Worm (Caenorhabditis elegans) whole organism, young adult: ENCODE measurements around the gene snpc-1.1.

Source experiments
- B0019.2 ChIP-seq: fragments of 200-800 bp; sonication (Bioruptor generic); conservative IDR thresholded peaks from 2 replicates; pipeline ENCODE4 v1.3.6; 2022; ENCODE audit warnings: missing genetic modification reagents, missing genetic modification characterization, missing compliant biosample characterization
- B0336.3 ChIP-seq: fragments of 200-800 bp; sonication (Bioruptor generic); IDR thresholded peaks from 2 replicates; pipeline ENCODE4 v1.3.6; 2022; ENCODE audit warnings: missing genetic modification characterization, missing compliant biosample characterization
- D2030.7 ChIP-seq: fragments of 200-800 bp; sonication (Bioruptor generic); IDR thresholded peaks from 2 replicates; pipeline ENCODE4 v1.3.6; 2022; ENCODE audit warnings: missing genetic modification reagents, missing genetic modification characterization, missing compliant biosample characterization
- F10E7.11 ChIP-seq: sonication (generic microtip); optimal IDR thresholded peaks from 2 replicates; lab custom pipeline; 2017; ENCODE audit warnings: mild to moderate bottlenecking, missing genetic modification characterization, moderate library complexity, missing compliant biosample characterization
- F23B12.7 ChIP-seq: sonication (generic microtip); optimal IDR thresholded peaks from 2 replicates; lab custom pipeline; 2017; ENCODE audit warnings: missing genetic modification characterization, mild to moderate bottlenecking, missing compliant biosample characterization, antibody characterized with exemption, moderate library complexity; ENCODE audit not compliant: insufficient read depth
- F49E8.2 ChIP-seq: sonication (generic microtip); optimal IDR thresholded peaks from 3 replicates; lab custom pipeline; 2017; ENCODE audit warnings: missing genetic modification characterization, mild to moderate bottlenecking, missing compliant biosample characterization, antibody characterized with exemption, moderate library complexity; ENCODE audit not compliant: insufficient read depth
- F55B11.4 ChIP-seq: sonication (generic microtip); optimal IDR thresholded peaks from 2 replicates; lab custom pipeline; 2016; ENCODE audit warnings: missing compliant biosample characterization, missing genetic modification characterization, borderline replicate concordance; ENCODE audit not compliant: insufficient read depth
- Y56A3A.18 ChIP-seq: fragments of 200-800 bp; sonication (Bioruptor generic); IDR thresholded peaks from 2 replicates; pipeline ENCODE4 v1.3.6; 2022; ENCODE audit warnings: missing genetic modification reagents, missing genetic modification characterization, missing compliant biosample characterization
- ZK185.1 ChIP-seq: sonication (generic microtip); optimal IDR thresholded peaks from 2 replicates; lab custom pipeline; 2016; ENCODE audit warnings: mild to moderate bottlenecking, missing genetic modification characterization, missing compliant biosample characterization; ENCODE audit not compliant: poor library complexity, severe bottlenecking
- akir-1 ChIP-seq: fragments of 200-800 bp; sonication (Bioruptor generic); optimal IDR thresholded peaks from 2 replicates; lab custom pipeline; 2018; ENCODE audit warnings: mild to moderate bottlenecking, missing genetic modification characterization, moderate library complexity, missing compliant biosample characterization
- aptf-3 ChIP-seq: fragments of 200-800 bp; sonication (Bioruptor generic); IDR thresholded peaks from 2 replicates; pipeline ENCODE4 v1.3.6; 2022; ENCODE audit warnings: missing genetic modification characterization, missing compliant biosample characterization
- atf-7 ChIP-seq: sonication (generic microtip); optimal IDR thresholded peaks from 2 replicates; lab custom pipeline; 2017; ENCODE audit warnings: mild to moderate bottlenecking, missing genetic modification characterization, missing compliant biosample characterization
- attf-5 ChIP-seq: fragments of 200-800 bp; sonication (Bioruptor generic); optimal IDR thresholded peaks from 2 replicates; lab custom pipeline; 2018; ENCODE audit warnings: mild to moderate bottlenecking, missing genetic modification characterization, missing compliant biosample characterization
- bed-2 ChIP-seq: fragments of 200-800 bp; sonication (Bioruptor generic); IDR thresholded peaks from 2 replicates; pipeline ENCODE4 v1.3.6; 2022; ENCODE audit warnings: missing genetic modification reagents, missing genetic modification characterization, missing compliant biosample characterization
- ccch-3 ChIP-seq: fragments of 200-800 bp; sonication (Bioruptor generic); optimal IDR thresholded peaks from 2 replicates; lab custom pipeline; 2018; ENCODE audit warnings: mild to moderate bottlenecking, missing genetic modification characterization, missing compliant biosample characterization
- cebp-1 ChIP-seq, 2 experiments: fragments of 200-800 bp in 1 of 2; sonication (Bioruptor generic) in 1 of 2; sonication (generic microtip) in 1 of 2; IDR thresholded peaks in 1 of 2; optimal IDR thresholded peaks in 1 of 2; 2 replicates each; pipeline versions ENCODE4 v1.3.6 to Lab custom; 2017 to 2022; ENCODE audit warnings: missing compliant biosample characterization in 2 of 2, missing genetic modification characterization in 2 of 2, mild to moderate bottlenecking in 1 of 2, missing genetic modification reagents in 1 of 2, moderate library complexity in 1 of 2
- ceh-40 ChIP-seq: fragments of 200-800 bp; sonication (Bioruptor generic); IDR thresholded peaks from 2 replicates; pipeline ENCODE4 v1.3.6; 2022; ENCODE audit warnings: missing genetic modification characterization, missing compliant biosample characterization
- ceh-58 ChIP-seq: fragments of 200-800 bp; sonication (Bioruptor generic); IDR thresholded peaks from 2 replicates; pipeline ENCODE4 v1.3.6; 2022; ENCODE audit warnings: missing genetic modification characterization, missing compliant biosample characterization
- ekl-4 ChIP-seq: fragments of 200-800 bp; sonication (Bioruptor generic); IDR thresholded peaks from 2 replicates; pipeline ENCODE4 v1.3.6; 2022; ENCODE audit warnings: missing genetic modification reagents, missing genetic modification characterization, missing compliant biosample characterization
- him-1 ChIP-seq: sonication (generic microtip); optimal IDR thresholded peaks from 2 replicates; lab custom pipeline; 2016; ENCODE audit warnings: missing genotype, missing genetic modification reagents, missing genetic modification characterization, missing compliant biosample characterization
- hlh-26 ChIP-seq: fragments of 200-800 bp; sonication (Bioruptor generic); conservative IDR thresholded peaks from 2 replicates; pipeline ENCODE4 v1.3.6; 2022; ENCODE audit warnings: missing genetic modification reagents, missing genetic modification characterization, missing compliant biosample characterization
- hmg-1.2 ChIP-seq: fragments of 200-800 bp; sonication (Bioruptor generic); IDR thresholded peaks from 2 replicates; pipeline ENCODE4 v1.3.6; 2022; ENCODE audit warnings: missing genetic modification reagents, missing genetic modification characterization, missing compliant biosample characterization
- let-607 ChIP-seq, 2 experiments: fragments of 200-800 bp in 1 of 2; sonication (Bioruptor generic) in 1 of 2; sonication (generic microtip) in 1 of 2; optimal IDR thresholded peaks; 2 replicates each; lab custom pipeline; 2016 to 2018; ENCODE audit warnings: mild to moderate bottlenecking in 2 of 2, missing compliant biosample characterization in 2 of 2, missing genetic modification characterization in 2 of 2, moderate library complexity in 2 of 2, missing genotype in 1 of 2
- lin-26 ChIP-seq: fragments of 200-800 bp; sonication (Bioruptor generic); IDR thresholded peaks from 2 replicates; pipeline ENCODE4 v1.3.6; 2022; ENCODE audit warnings: missing genetic modification reagents, missing genetic modification characterization, missing compliant biosample characterization
- lin-35 ChIP-seq, 3 experiments: fragments of 150-350 bp in 2 of 3; sonication (generic microtip) in 1 of 3; optimal IDR thresholded peaks; 2 replicates each; lab custom pipeline; 2014 to 2018; ENCODE audit warnings: missing biosample characterization in 3 of 3, missing genetic modification characterization in 3 of 3, missing genetic modification reagents in 3 of 3
- lin-40 ChIP-seq: sonication (generic microtip); optimal IDR thresholded peaks from 2 replicates; lab custom pipeline; 2016; ENCODE audit warnings: missing genetic modification characterization, mild to moderate bottlenecking, missing compliant biosample characterization, missing genotype, missing genetic modification reagents
- lir-1 ChIP-seq: fragments of 200-800 bp; sonication (Bioruptor generic); conservative IDR thresholded peaks from 2 replicates; pipeline ENCODE4 v1.3.6; 2022; ENCODE audit warnings: missing genetic modification reagents, missing genetic modification characterization, missing compliant biosample characterization
- madf-10 ChIP-seq: sonication (generic microtip); optimal IDR thresholded peaks from 2 replicates; lab custom pipeline; 2016; ENCODE audit warnings: mild to moderate bottlenecking, missing genetic modification characterization, missing compliant biosample characterization
- mel-28 ChIP-seq: sonication (generic microtip); optimal IDR thresholded peaks from 2 replicates; lab custom pipeline; 2016; ENCODE audit warnings: borderline replicate concordance, mild to moderate bottlenecking, missing genetic modification characterization, missing compliant biosample characterization
- nfya-1 ChIP-seq: sonication (generic microtip); optimal IDR thresholded peaks from 2 replicates; lab custom pipeline; 2017; ENCODE audit warnings: antibody characterized with exemption, missing compliant biosample characterization, missing genetic modification characterization, borderline replicate concordance; ENCODE audit not compliant: insufficient read depth
- nhr-120 ChIP-seq: fragments of 200-800 bp; sonication (Bioruptor generic); IDR thresholded peaks from 2 replicates; pipeline ENCODE4 v1.3.6; 2022; ENCODE audit warnings: missing genetic modification characterization, missing compliant biosample characterization
- rec-8 ChIP-seq, 2 experiments: sonication (generic microtip); optimal IDR thresholded peaks; 2 replicates each; lab custom pipeline; 2016; ENCODE audit warnings: mild to moderate bottlenecking in 2 of 2, missing genetic modification characterization in 2 of 2, missing genetic modification reagents in 2 of 2, missing genotype in 2 of 2, missing biosample characterization in 1 of 2, missing compliant biosample characterization in 1 of 2, moderate library complexity in 1 of 2
- sdz-38 ChIP-seq: sonication (generic microtip); optimal IDR thresholded peaks from 2 replicates; lab custom pipeline; 2016; ENCODE audit warnings: missing genotype, missing genetic modification characterization, missing compliant biosample characterization
- snpc-3.4 ChIP-seq: sonication (generic microtip); optimal IDR thresholded peaks from 2 replicates; lab custom pipeline; 2017; ENCODE audit warnings: missing genetic modification characterization, mild to moderate bottlenecking, missing compliant biosample characterization, antibody characterized with exemption, moderate library complexity, missing genotype, missing genetic modification reagents
- tbx-9 ChIP-seq: sonication (generic microtip); optimal IDR thresholded peaks from 2 replicates; lab custom pipeline; 2016; ENCODE audit warnings: borderline replicate concordance, missing genetic modification characterization, inconsistent platforms, missing compliant biosample characterization
- tlf-1 ChIP-seq: fragments of 200-800 bp; sonication (Bioruptor generic); optimal IDR thresholded peaks from 2 replicates; lab custom pipeline; 2018; ENCODE audit warnings: mild to moderate bottlenecking, missing genetic modification characterization, missing compliant biosample characterization
- unc-62 ChIP-seq: fragments of 150-350 bp; optimal IDR thresholded peaks from 2 replicates; lab custom pipeline; 2014; ENCODE audit warnings: missing biosample characterization, missing genetic modification reagents, missing genetic modification characterization
- xnd-1 ChIP-seq: sonication (generic microtip); optimal IDR thresholded peaks from 2 replicates; lab custom pipeline; 2016; ENCODE audit warnings: missing genotype, missing genetic modification reagents, missing genetic modification characterization, missing compliant biosample characterization
- zim-3 ChIP-seq: sonication (generic microtip); optimal IDR thresholded peaks from 2 replicates; lab custom pipeline; 2017; ENCODE audit warnings: mild to moderate bottlenecking, missing genetic modification characterization, moderate library complexity, missing compliant biosample characterization
- ztf-22 ChIP-seq: fragments of 200-800 bp; sonication (Bioruptor generic); optimal IDR thresholded peaks from 2 replicates; lab custom pipeline; 2018; ENCODE audit warnings: mild to moderate bottlenecking, missing genetic modification characterization, moderate library complexity, missing compliant biosample characterization
- ztf-3 ChIP-seq: fragments of 200-800 bp; sonication (Bioruptor generic); optimal IDR thresholded peaks from 2 replicates; lab custom pipeline; 2018; ENCODE audit warnings: mild to moderate bottlenecking, missing genetic modification characterization, missing compliant biosample characterization

snpc-1.1 gene

DNA sequence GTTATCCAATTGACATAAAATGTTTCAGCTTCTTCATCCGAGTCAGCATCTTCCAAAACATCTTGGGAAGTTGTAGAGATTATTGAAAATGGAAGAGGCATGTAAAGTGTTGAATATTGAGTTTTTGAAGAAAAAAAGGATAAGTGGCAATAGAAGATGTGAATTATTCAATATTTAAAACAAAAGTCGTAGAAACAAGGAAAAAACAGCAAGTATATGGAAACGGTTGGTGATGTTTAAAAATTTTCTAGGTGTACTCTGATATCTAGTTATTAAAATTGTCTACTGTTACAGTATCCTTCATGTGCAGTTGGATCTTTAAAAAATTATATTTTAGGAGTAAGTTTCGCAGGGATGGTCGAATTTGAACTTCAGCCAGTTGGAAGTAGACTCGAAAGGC lies 9.2 kb downstream of the snpc-1.1 start, which contains the start of gene C06A8.8 (continued):
- TF ChIP-seq nfya-1 (tag; lab: Kevin White, UChicago), result no peak

DNA sequence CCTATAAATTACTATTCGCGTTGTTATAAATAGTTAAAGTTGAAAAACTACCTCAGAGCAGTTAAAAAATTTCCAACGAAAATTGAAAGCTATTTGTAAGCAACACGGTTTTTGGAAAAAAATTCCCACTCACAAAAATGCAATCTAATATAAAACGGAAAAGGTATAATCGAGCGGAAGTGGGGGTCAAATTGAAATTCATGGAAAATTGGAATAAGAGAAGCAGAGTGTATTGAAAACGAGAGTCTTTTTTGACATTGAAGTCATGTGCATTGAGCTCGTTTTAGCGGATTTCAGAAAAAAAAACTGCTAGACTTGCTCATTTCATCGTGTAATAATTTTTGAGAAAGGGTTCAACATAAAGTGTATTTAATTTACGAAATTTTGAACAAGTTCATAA lies 10.8 kb downstream of the snpc-1.1 start:
- no peak for TF ChIP-seq xnd-1
- no peak for TF ChIP-seq lin-40 (tag; lab: Kevin White, UChicago)
- no peak for TF ChIP-seq bed-2 (GFP tag; lab: Robert Waterston, UW)
- no peak for TF ChIP-seq ZK185.1 (tag; lab: Kevin White, UChicago)
- TF ChIP-seq ceh-58 (GFP tag; lab: Robert Waterston, UW), result no peak
- TF ChIP-seq zim-3 (tag; lab: Kevin White, UChicago), result no peak
- TF ChIP-seq unc-62 (GFP tag; lab: Kevin White, UChicago), result no peak
- TF ChIP-seq ztf-22 (GFP tag; lab: Kevin White, UChicago), result no peak

DNA sequence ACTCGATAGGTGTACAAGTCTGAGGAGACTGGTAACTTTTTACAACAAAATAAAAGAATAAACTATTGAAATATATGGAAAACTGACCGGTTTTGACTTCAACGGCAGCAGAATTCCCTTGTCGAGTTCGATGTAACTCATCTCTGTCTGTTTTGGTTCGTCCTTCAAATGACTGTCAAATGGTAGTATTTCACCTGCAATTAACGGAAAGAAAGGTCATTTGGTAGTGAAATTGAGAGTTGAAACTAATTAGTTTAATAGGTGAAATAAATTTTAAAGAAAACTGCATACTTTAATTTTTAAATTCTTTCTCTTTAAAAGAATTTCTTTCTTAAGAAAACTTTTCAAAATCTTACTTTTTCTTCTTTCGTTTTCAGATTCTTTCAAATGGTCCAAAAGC lies 11.8 kb downstream of the snpc-1.1 start:
- TF ChIP-seq him-1 (tag; lab: Kevin White, UChicago) (no peak), ceh-40 (GFP tag; lab: Robert Waterston, UW) (no peak), rec-8 (tag; optimal IDR thresholded peaks at IDR 0.05; lab: Kevin White, UChicago) (no peak), aptf-3 (GFP tag; lab: Robert Waterston, UW) (no peak), ekl-4 (GFP tag; lab: Robert Waterston, UW) (no peak), hlh-26 (GFP tag; lab: Robert Waterston, UW) (no peak), akir-1 (no peak), B0336.3 (no peak), lir-1 (GFP tag; lab: Robert Waterston, UW) (no peak), atf-7 (tag; lab: Kevin White, UChicago) (no peak), D2030.7 (GFP tag; lab: Robert Waterston, UW) (no peak), F23B12.7 (tag; lab: Kevin White, UChicago) (no peak), lin-26 (GFP tag; lab: Robert Waterston, UW) (no peak), attf-5 (no peak), F10E7.11 (no peak), ztf-3 (no peak), tbx-9 (tag; lab: Kevin White, UChicago) (no peak), cebp-1 (GFP tag; IDR thresholded peaks at IDR 0.05; lab: Robert Waterston, UW) (no peak), cebp-1 (tag; optimal IDR thresholded peaks at IDR 0.05; lab: Kevin White, UChicago) (no peak), lin-35 (GFP tag; optimal IDR thresholded peaks at IDR 0.05; lab: Kevin White, UChicago) (no peak)

DNA sequence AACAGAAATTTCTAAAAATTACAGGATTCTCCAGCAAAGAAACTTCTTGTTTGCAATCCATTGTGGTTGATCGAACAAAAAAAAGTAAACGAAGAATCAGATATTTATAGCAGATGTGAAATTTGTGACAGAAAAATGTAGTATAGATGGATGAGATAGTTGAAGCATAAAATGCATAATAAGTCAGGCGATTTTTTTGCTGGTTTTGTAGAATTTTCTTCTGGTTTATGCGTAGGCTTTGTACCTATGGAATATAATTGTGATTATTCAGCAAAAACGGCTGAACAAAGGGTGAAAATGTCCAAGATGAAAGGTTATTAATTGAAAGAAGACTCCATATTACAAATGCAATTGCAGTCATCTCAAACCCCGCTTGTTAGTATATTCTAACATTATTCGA lies 15.6 kb downstream of the snpc-1.1 start, which contains the start of gene srh-39:
srh-39 (minus strand) TSS at position 101 of the 400 bp plus-strand sequence.
- TF ChIP-seq lin-40 (tag; lab: Kevin White, UChicago) (no peak), Y56A3A.18 (GFP tag; lab: Robert Waterston, UW) (no peak), B0019.2 (no peak), ZK185.1 (tag; lab: Kevin White, UChicago) (no peak), sdz-38 (tag; lab: Kevin White, UChicago) (no peak)

DNA sequence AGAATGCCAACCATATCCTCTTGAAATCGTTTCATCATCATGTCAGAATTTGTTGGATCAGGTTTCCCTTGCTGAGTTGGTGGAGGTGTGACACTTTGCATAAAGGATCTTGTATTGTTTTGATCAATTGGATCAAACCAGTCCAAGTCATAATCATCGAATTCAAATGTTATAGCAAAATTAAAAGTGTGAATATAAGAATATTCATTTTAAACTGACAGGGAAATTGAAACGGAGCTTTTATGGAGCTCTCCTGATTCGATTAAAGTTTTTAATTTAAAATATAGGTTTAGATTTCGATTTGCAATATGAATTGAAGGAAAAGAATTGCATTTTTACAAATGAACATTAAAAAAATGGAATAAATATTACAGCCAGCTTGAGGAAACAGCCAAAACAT lies 17.5 kb downstream of the snpc-1.1 start, which contains the start of gene B0228.9:
B0228.9 (minus strand) TSS at position 101 of the 400 bp plus-strand sequence.
- TF ChIP-seq unc-62 (GFP tag; lab: Kevin White, UChicago) (no peak), F55B11.4 (tag; lab: Kevin White, UChicago) (no peak), let-607 (tag; optimal IDR thresholded peaks at IDR 0.05; lab: Kevin White, UChicago) (no peak), ZK185.1 (tag; lab: Kevin White, UChicago) (no peak), nhr-120 (GFP tag; lab: Robert Waterston, UW) (no peak), F49E8.2 (tag; lab: Kevin White, UChicago) (no peak), tlf-1 (GFP tag; lab: Kevin White, UChicago) (no peak), hmg-1.2 (GFP tag; lab: Robert Waterston, UW) (no peak), madf-10 (tag; lab: Kevin White, UChicago) (no peak), ccch-3 (no peak), D2030.7 (GFP tag; lab: Robert Waterston, UW) (no peak), snpc-3.4 (tag; lab: Kevin White, UChicago) (no peak), mel-28 (tag; lab: Kevin White, UChicago) (no peak)
